Fruit fly (Drosophila melanogaster) whole organism, embryonic: ENCODE results near the gene CG46465.

Experiments
- Aef1 ChIP-seq: fragments of 200-800 bp; sonication (Bioruptor generic); IDR thresholded peaks from 3 replicates; pipeline ENCODE4 v1.3.6; 2022; ENCODE audit warnings: missing biosample characterization, missing genetic modification characterization
- Atf6 ChIP-seq: fragments of 200-800 bp; sonication (Bioruptor generic); IDR thresholded peaks from 2 replicates; pipeline ENCODE4 v1.3.6; 2022; ENCODE audit warnings: missing biosample characterization, missing genetic modification characterization
- CG10209 ChIP-seq: fragments of 200-800 bp; sonication (Bioruptor generic); optimal IDR thresholded peaks from 3 replicates; lab custom pipeline; 2017; ENCODE audit warnings: missing biosample characterization, mild to moderate bottlenecking, missing genetic modification characterization, missing genetic modification reagents
- CG10366 ChIP-seq: fragments of 200-800 bp; sonication (Bioruptor generic); IDR thresholded peaks from 2 replicates; pipeline ENCODE4 v1.3.6; 2022; ENCODE audit warnings: missing biosample characterization, missing genetic modification characterization
- CG11695 ChIP-seq: fragments of 200-800 bp; sonication (Bioruptor generic); IDR thresholded peaks from 3 replicates; pipeline ENCODE4 v1.3.6; 2022; ENCODE audit warnings: missing biosample characterization, missing genetic modification characterization
- CG12391 ChIP-seq: fragments of 200-800 bp; sonication (Bioruptor generic); optimal IDR thresholded peaks from 3 replicates; lab custom pipeline; 2018; ENCODE audit warnings: missing biosample characterization, mild to moderate bottlenecking, missing genetic modification characterization, moderate library complexity
- CG15479 ChIP-seq: fragments of 200-800 bp; sonication (Bioruptor generic); optimal IDR thresholded peaks from 3 replicates; lab custom pipeline; 2019; ENCODE audit warnings: missing biosample characterization, mild to moderate bottlenecking, missing genetic modification characterization, moderate library complexity
- CG15696 ChIP-seq: fragments of 200-800 bp; sonication (Bioruptor generic); optimal IDR thresholded peaks from 2 replicates; lab custom pipeline; 2019; ENCODE audit warnings: missing biosample characterization, mild to moderate bottlenecking, missing genetic modification characterization, moderate library complexity
- CG16813 ChIP-seq: fragments of 200-800 bp; sonication (Bioruptor generic); IDR thresholded peaks from 3 replicates; pipeline ENCODE4 v1.3.6; 2022; ENCODE audit warnings: missing biosample characterization, missing genetic modification characterization; ENCODE audit not compliant: partially characterized antibody
- CG2129 ChIP-seq: fragments of 200-800 bp; sonication (Bioruptor generic); IDR thresholded peaks from 2 replicates; pipeline ENCODE4 v1.3.6; 2022; ENCODE audit warnings: missing biosample characterization, missing genetic modification characterization; ENCODE audit not compliant: partially characterized antibody
- CG30403 ChIP-seq: fragments of 200-800 bp; sonication (Bioruptor generic); optimal IDR thresholded peaks from 3 replicates; lab custom pipeline; 2016; ENCODE audit warnings: missing biosample characterization, missing genetic modification characterization
- CG30431 ChIP-seq: fragments of 200-800 bp; sonication (Bioruptor generic); optimal IDR thresholded peaks from 2 replicates; lab custom pipeline; 2017; ENCODE audit warnings: missing biosample characterization, missing genetic modification characterization
- CG31224 ChIP-seq: fragments of 200-800 bp; sonication (Bioruptor generic); IDR thresholded peaks from 2 replicates; pipeline ENCODE4 v1.3.6; 2022; ENCODE audit warnings: missing biosample characterization, missing genetic modification characterization
- CG32767 ChIP-seq: fragments of 200-800 bp; sonication (Bioruptor generic); IDR thresholded peaks from 2 replicates; pipeline ENCODE4 v1.3.6; 2022; ENCODE audit warnings: missing biosample characterization, missing genetic modification characterization
- CG34422 ChIP-seq: fragments of 200-800 bp; sonication (Bioruptor generic); IDR thresholded peaks from 3 replicates; pipeline ENCODE4 v1.3.6; 2022; ENCODE audit warnings: missing biosample characterization, missing genetic modification characterization
- CG3847 ChIP-seq: fragments of 200-800 bp; sonication (Bioruptor generic); IDR thresholded peaks from 2 replicates; pipeline ENCODE4 v1.3.6; 2022; ENCODE audit warnings: missing biosample characterization, missing genetic modification characterization
- CG43689 ChIP-seq: fragments of 200-800 bp; sonication (Bioruptor generic); IDR thresholded peaks from 2 replicates; pipeline ENCODE4 v1.3.6; 2022; ENCODE audit warnings: missing biosample characterization, missing genetic modification characterization
- CG6765 ChIP-seq: fragments of 200-800 bp; sonication (Bioruptor generic); optimal IDR thresholded peaks from 3 replicates; lab custom pipeline; 2017; ENCODE audit warnings: missing biosample characterization, mild to moderate bottlenecking, missing genetic modification characterization
- CG6791 ChIP-seq: fragments of 200-800 bp; sonication (Bioruptor generic); IDR thresholded peaks from 3 replicates; pipeline ENCODE4 v1.3.6; 2022; ENCODE audit warnings: missing biosample characterization, missing genetic modification characterization; ENCODE audit not compliant: partially characterized antibody
- CG6813 ChIP-seq: fragments of 200-800 bp; sonication (Bioruptor generic); optimal IDR thresholded peaks from 2 replicates; lab custom pipeline; 2017; ENCODE audit warnings: missing biosample characterization, missing genetic modification characterization, mild to moderate bottlenecking, moderate library complexity, missing genetic modification reagents
- CG7556 ChIP-seq: fragments of 200-800 bp; sonication (Bioruptor generic); optimal IDR thresholded peaks from 2 replicates; lab custom pipeline; 2017; ENCODE audit warnings: missing biosample characterization, mild to moderate bottlenecking, missing genetic modification characterization
- Dp ChIP-seq: fragments of 200-800 bp; sonication (Bioruptor generic); optimal IDR thresholded peaks from 2 replicates; lab custom pipeline; 2018; ENCODE audit warnings: missing biosample characterization, mild to moderate bottlenecking, missing genetic modification characterization, moderate library complexity
- Elba2 ChIP-seq: fragments of 200-800 bp; sonication (Bioruptor generic); optimal IDR thresholded peaks from 3 replicates; lab custom pipeline; 2016; ENCODE audit warnings: missing biosample characterization, missing genetic modification characterization
- GATAe ChIP-seq: fragments of 200-800 bp; sonication (Bioruptor generic); conservative IDR thresholded peaks from 2 replicates; pipeline ENCODE4 v1.3.6; 2022; ENCODE audit warnings: missing biosample characterization, missing genetic modification characterization
- HLH54F ChIP-seq: fragments of 200-800 bp; sonication (Bioruptor generic); optimal IDR thresholded peaks from 3 replicates; lab custom pipeline; 2016; ENCODE audit warnings: missing biosample characterization, missing genetic modification characterization
- MBD-R2 ChIP-seq: fragments of 200-800 bp; sonication (Bioruptor generic); IDR thresholded peaks from 2 replicates; pipeline ENCODE4 v1.3.6; 2022; ENCODE audit warnings: missing biosample characterization, missing genetic modification characterization
- NC2α ChIP-seq: fragments of 200-800 bp; sonication (Bioruptor generic); optimal IDR thresholded peaks from 2 replicates; lab custom pipeline; 2016; ENCODE audit warnings: missing biosample characterization, missing genetic modification characterization
- Nf-YC ChIP-seq: fragments of 200-800 bp; optimal IDR thresholded peaks from 3 replicates; lab custom pipeline; 2019; ENCODE audit warnings: missing biosample characterization, mild to moderate bottlenecking, missing genetic modification characterization, moderate library complexity
- PHDP ChIP-seq: fragments of 200-800 bp; sonication (Bioruptor generic); optimal IDR thresholded peaks from 3 replicates; lab custom pipeline; 2018; ENCODE audit warnings: missing biosample characterization, mild to moderate bottlenecking, missing genetic modification characterization, moderate library complexity
- Poxn ChIP-seq: fragments of 200-800 bp; sonication (Bioruptor generic); IDR thresholded peaks from 2 replicates; pipeline ENCODE4 v1.3.6; 2022; ENCODE audit warnings: missing biosample characterization, missing genetic modification characterization
- cwo ChIP-seq: fragments of 200-800 bp; sonication (Bioruptor generic); optimal IDR thresholded peaks from 3 replicates; lab custom pipeline; 2017; ENCODE audit warnings: missing biosample characterization, missing genetic modification characterization, mild to moderate bottlenecking, moderate library complexity, missing genetic modification reagents
- danr ChIP-seq: fragments of 200-800 bp; sonication (Bioruptor generic); IDR thresholded peaks from 2 replicates; pipeline ENCODE4 v1.3.6; 2022; ENCODE audit warnings: missing biosample characterization, missing genetic modification characterization
- disco-r ChIP-seq: fragments of 200-800 bp; sonication (Bioruptor generic); optimal IDR thresholded peaks from 2 replicates; lab custom pipeline; 2016; ENCODE audit warnings: missing biosample characterization, missing genetic modification characterization
- dmrt99B ChIP-seq: fragments of 200-800 bp; sonication (Bioruptor generic); optimal IDR thresholded peaks from 2 replicates; lab custom pipeline; 2018; ENCODE audit warnings: missing biosample characterization, mild to moderate bottlenecking, missing genetic modification characterization, moderate library complexity
- en ChIP-seq: fragments of 200-800 bp; sonication (Bioruptor generic); optimal IDR thresholded peaks from 2 replicates; lab custom pipeline; 2016; ENCODE audit warnings: missing biosample characterization, missing genetic modification characterization
- esg ChIP-seq: fragments of 200-800 bp; sonication (Bioruptor generic); conservative IDR thresholded peaks from 2 replicates; pipeline ENCODE4 v1.3.6; 2022; ENCODE audit warnings: missing biosample characterization, missing genetic modification characterization
- gcm ChIP-seq: fragments of 200-800 bp; sonication (Bioruptor generic); optimal IDR thresholded peaks from 2 replicates; lab custom pipeline; 2019; ENCODE audit warnings: missing biosample characterization, mild to moderate bottlenecking, missing genetic modification characterization, moderate library complexity
- maf-S ChIP-seq: fragments of 200-800 bp; sonication (Bioruptor generic); optimal IDR thresholded peaks from 2 replicates; lab custom pipeline; 2016; ENCODE audit warnings: missing biosample characterization, missing genetic modification characterization
- nerfin-2 ChIP-seq: fragments of 200-800 bp; sonication (Bioruptor generic); IDR thresholded peaks from 2 replicates; pipeline ENCODE4 v1.3.6; 2022; ENCODE audit warnings: missing biosample characterization, missing genetic modification characterization; ENCODE audit not compliant: partially characterized antibody
- nom ChIP-seq: fragments of 200-800 bp; sonication (Bioruptor generic); optimal IDR thresholded peaks from 2 replicates; lab custom pipeline; 2017; ENCODE audit warnings: missing biosample characterization, missing genetic modification characterization, mild to moderate bottlenecking, moderate library complexity, missing genetic modification reagents
- p53 ChIP-seq: fragments of 200-800 bp; sonication (Bioruptor generic); optimal IDR thresholded peaks from 2 replicates; lab custom pipeline; 2016; ENCODE audit warnings: missing biosample characterization, missing genetic modification characterization
- prd ChIP-seq, 3 experiments: fragments of >200 bp in 2 of 3; fragments of 200-800 bp in 1 of 3; sonication (Bioruptor generic) in 1 of 3; optimal IDR thresholded peaks in 2 of 3; IDR thresholded peaks in 1 of 3; 2 replicates in 2 of 3; 3 replicates in 1 of 3; pipeline versions ENCODE4 v1.3.6 to Lab custom; 2017 to 2022; ENCODE audit warnings: missing biosample characterization in 1 of 3, missing genetic modification characterization in 1 of 3
- row ChIP-seq: fragments of 200-800 bp; sonication (Bioruptor generic); IDR thresholded peaks from 3 replicates; pipeline ENCODE4 v1.3.6; 2022; ENCODE audit warnings: missing biosample characterization, missing genetic modification characterization
- sd ChIP-seq: fragments of 200-800 bp; sonication (Bioruptor generic); optimal IDR thresholded peaks from 3 replicates; lab custom pipeline; 2018; ENCODE audit warnings: missing biosample characterization, mild to moderate bottlenecking, missing genetic modification characterization, moderate library complexity
- sob ChIP-seq: fragments of 200-800 bp; sonication (Bioruptor generic); IDR thresholded peaks from 2 replicates; pipeline ENCODE4 v1.3.6; 2022; ENCODE audit warnings: missing biosample characterization, missing genetic modification characterization
- stc ChIP-seq: fragments of 200-800 bp; sonication (Bioruptor generic); IDR thresholded peaks from 2 replicates; pipeline ENCODE4 v1.3.6; 2022; ENCODE audit warnings: missing biosample characterization, missing genetic modification characterization
- sug ChIP-seq: fragments of 200-800 bp; optimal IDR thresholded peaks from 2 replicates; lab custom pipeline; 2019; ENCODE audit warnings: missing biosample characterization, mild to moderate bottlenecking, missing genetic modification characterization, moderate library complexity
- unpg ChIP-seq: fragments of 200-800 bp; sonication (Bioruptor generic); optimal IDR thresholded peaks from 3 replicates; lab custom pipeline; 2018; ENCODE audit warnings: missing biosample characterization, mild to moderate bottlenecking, missing genetic modification characterization, moderate library complexity
- zen2 ChIP-seq: fragments of 200-800 bp; sonication (Bioruptor generic); IDR thresholded peaks from 3 replicates; pipeline ENCODE4 v1.3.6; 2022; ENCODE audit warnings: missing biosample characterization, missing genetic modification characterization; ENCODE audit not compliant: partially characterized antibody
- zfh1 ChIP-seq: fragments of 200-800 bp; sonication (Bioruptor generic); IDR thresholded peaks from 3 replicates; pipeline ENCODE4 v1.3.6; 2022; ENCODE audit warnings: missing biosample characterization, missing genetic modification characterization

CG46465 gene

dm6 chr2L:18966844-18967243 lies 25.5 kb upstream of the CG46465 start (continued):
- TF ChIP-seq sug (peak; percentile 31), NC2α (GFP tag; lab: Kevin White, UChicago) (no peak), CG15479 (GFP tag; lab: Kevin White, UChicago) (no peak), maf-S (no peak), disco-r (GFP tag; lab: Kevin White, UChicago) (no peak), sd (tag; lab: Kevin White, UChicago) (no peak), unpg (GFP tag; lab: Kevin White, UChicago) (peak; percentile 26), CG6813 (GFP tag; lab: Kevin White, UChicago) (peak; percentile 34), nerfin-2 (no peak), Aef1 (GFP tag; lab: Robert Waterston, UW) (no peak), danr (GFP tag; lab: Robert Waterston, UW) (peak; percentile 40; the same call in 1 of the 2 replicates), Nf-YC (peak; percentile 36), CG6765 (GFP tag; lab: Kevin White, UChicago) (peak; percentile 61), en (GFP tag; lab: Kevin White, UChicago) (no peak), CG10366 (GFP tag; lab: Robert Waterston, UW) (peak; percentile 33; the same call in 1 of the 2 replicates), HLH54F (no peak), CG11695 (GFP tag; lab: Robert Waterston, UW) (peak; percentile 68), CG32767 (GFP tag; lab: Robert Waterston, UW) (no peak), CG12391 (peak; percentile 47), prd (optimal IDR thresholded peaks at IDR 0.05; lab: Kevin White, UChicago) (no peak), prd (GFP tag; IDR thresholded peaks at IDR 0.05; lab: Robert Waterston, UW) (peak; percentile 48; the same call in 2 of the 3 replicates), CG10209 (GFP tag; lab: Kevin White, UChicago) (peak; percentile 39), row (GFP tag; lab: Robert Waterston, UW) (peak; percentile 69), CG43689 (no peak), Dp (GFP tag; lab: Kevin White, UChicago) (no peak), cwo (GFP tag; lab: Kevin White, UChicago) (peak; percentile 59), MBD-R2 (GFP tag; lab: Robert Waterston, UW) (peak; percentile 29; the same call in 1 of the 2 replicates), zfh1 (GFP tag; lab: Robert Waterston, UW) (no peak), nom (GFP tag; lab: Kevin White, UChicago) (no peak), CG7556 (no peak), CG34422 (GFP tag; lab: Robert Waterston, UW) (peak; percentile 19; the same call in 1 of the 3 replicates), CG2129 (no peak), CG16813 (GFP tag; lab: Robert Waterston, UW) (no peak), CG30403 (GFP tag; lab: Kevin White, UChicago) (peak; percentile 3), GATAe (GFP tag; lab: Robert Waterston, UW) (no peak), PHDP (tag; lab: Kevin White, UChicago) (peak; percentile 48), stc (GFP tag; lab: Robert Waterston, UW) (peak; percentile 63), p53 (no peak), Poxn (no peak), esg (GFP tag; lab: Robert Waterston, UW) (peak; percentile 40; the same call in 1 of the 2 replicates), CG15696 (peak; percentile 16), dmrt99B (tag; lab: Kevin White, UChicago) (peak; percentile 48), Atf6 (GFP tag; lab: Robert Waterston, UW) (peak; percentile 75), sob (GFP tag; lab: Robert Waterston, UW) (peak; percentile 56), zen2 (GFP tag; lab: Robert Waterston, UW) (no peak), CG30431 (GFP tag; lab: Kevin White, UChicago) (no peak), gcm (no peak), CG31224 (peak; percentile 62), Elba2 (GFP tag; lab: Kevin White, UChicago) (no peak), CG6791 (GFP tag; lab: Robert Waterston, UW) (no peak), CG3847 (GFP tag; lab: Robert Waterston, UW) (peak; percentile 60)
